Fruit fly (Drosophila melanogaster): Measurements from ENCODE around the gene CG6059.

Gene CG6059

dm6 chr3R:27133992-27134391 lies 9.5 kb upstream of the CG6059 start:
- no peak for TF ChIP-seq sage (GFP tag; optimal IDR thresholded peaks at IDR 0.05)
- TF ChIP-seq Abd-B (GFP tag; optimal IDR thresholded peaks at IDR 0.05): no peak
- TF ChIP-seq Sp1 (GFP tag; optimal IDR thresholded peaks at IDR 0.05): no peak
- no peak for TF ChIP-seq Myc (optimal IDR thresholded peaks at IDR 0.05)
- TF ChIP-seq br (GFP tag; optimal IDR thresholded peaks at IDR 0.05): no peak
- TF ChIP-seq psq (GFP tag; optimal IDR thresholded peaks at IDR 0.05): no peak
- no peak for TF ChIP-seq Hnf4 (GFP tag; optimal IDR thresholded peaks at IDR 0.05)
- no peak for TF ChIP-seq Dfd (GFP tag; optimal IDR thresholded peaks at IDR 0.05)

- TF ChIP-seq Vsx2 (GFP tag; optimal IDR thresholded peaks at IDR 0.05; ENCODE audit: partially characterized antibody): peak; percentile 91
- no peak for TF ChIP-seq usp (GFP tag; optimal IDR thresholded peaks at IDR 0.05)
- TF ChIP-seq h (GFP tag; optimal IDR thresholded peaks at IDR 0.05): peak; percentile 93
- peak; percentile 70 for TF ChIP-seq fru (GFP tag; optimal IDR thresholded peaks at IDR 0.05)
- no peak for TF ChIP-seq sv (GFP tag; optimal IDR thresholded peaks at IDR 0.05)
- TF ChIP-seq dsf (GFP tag; optimal IDR thresholded peaks at IDR 0.05; ENCODE audit: borderline replicate concordance): peak; percentile 40
- TF ChIP-seq OdsH (GFP tag; optimal IDR thresholded peaks at IDR 0.05): peak; percentile 88
- TF ChIP-seq psq (GFP tag; optimal IDR thresholded peaks at IDR 0.05): peak; percentile 56
- peak; percentile 44 for TF ChIP-seq ey (GFP tag; optimal IDR thresholded peaks at IDR 0.05)
- TF ChIP-seq brk (GFP tag; optimal IDR thresholded peaks at IDR 0.05): peak; percentile 77
- peak; percentile 53 for TF ChIP-seq CG9705 (GFP tag; optimal IDR thresholded peaks at IDR 0.05)
- TF ChIP-seq Jra (GFP tag; optimal IDR thresholded peaks at IDR 0.05): peak; percentile 89
- TF ChIP-seq jim (GFP tag; optimal IDR thresholded peaks at IDR 0.05): peak; percentile 44
- TF ChIP-seq Hr83 (GFP tag; optimal IDR thresholded peaks at IDR 0.05; ENCODE audit: poor library complexity, severe bottlenecking): peak; percentile 97
- no peak for TF ChIP-seq Rel (GFP tag; optimal IDR thresholded peaks at IDR 0.05)
- peak; percentile 60 for TF ChIP-seq Rel (tag; optimal IDR thresholded peaks at IDR 0.05)
- no peak for TF ChIP-seq N (GFP tag; optimal IDR thresholded peaks at IDR 0.05)
- peak; percentile 87 for TF ChIP-seq Hnf4 (GFP tag; optimal IDR thresholded peaks at IDR 0.05)
- TF ChIP-seq Dfd (GFP tag; optimal IDR thresholded peaks at IDR 0.05): no peak
- no peak for TF ChIP-seq CrebA (GFP tag; optimal IDR thresholded peaks at IDR 0.05; ENCODE audit: borderline replicate concordance)
- no peak for TF ChIP-seq Myc (optimal IDR thresholded peaks at IDR 0.05)
- TF ChIP-seq Hr78 (GFP tag; optimal IDR thresholded peaks at IDR 0.05): no peak
- no peak for TF ChIP-seq Mio (GFP tag; optimal IDR thresholded peaks at IDR 0.05)
- peak; percentile 58 for TF ChIP-seq sage (GFP tag; optimal IDR thresholded peaks at IDR 0.05)
- TF ChIP-seq br (GFP tag; optimal IDR thresholded peaks at IDR 0.05): peak; percentile 83
- TF ChIP-seq lola (GFP tag; optimal IDR thresholded peaks at IDR 0.05): no peak
- peak; percentile 81 for TF ChIP-seq tai (GFP tag; optimal IDR thresholded peaks at IDR 0.05)
- TF ChIP-seq GATAd (GFP tag; optimal IDR thresholded peaks at IDR 0.05): peak; percentile 93
- TF ChIP-seq Dif (GFP tag; optimal IDR thresholded peaks at IDR 0.05; ENCODE audit: partially characterized antibody): no peak
- no peak for TF ChIP-seq Abd-B (GFP tag; optimal IDR thresholded peaks at IDR 0.05)
- TF ChIP-seq foxo (GFP tag; optimal IDR thresholded peaks at IDR 0.05): peak in 1 of 2 experiments; percentile 71
- no peak for TF ChIP-seq CG32264 (GFP tag; optimal IDR thresholded peaks at IDR 0.05)
- peak; percentile 89 for TF ChIP-seq rgr (GFP tag; optimal IDR thresholded peaks at IDR 0.05)
- TF ChIP-seq HLH106 (tag; optimal IDR thresholded peaks at IDR 0.05): peak; percentile 49
- TF ChIP-seq dl (GFP tag; optimal IDR thresholded peaks at IDR 0.05; ENCODE audit: insufficient read depth in 1 of 2, partially characterized antibody in 2 of 2): no peak
- no peak for TF ChIP-seq woc (GFP tag; optimal IDR thresholded peaks at IDR 0.05)
- no peak for TF ChIP-seq pan (optimal IDR thresholded peaks at IDR 0.05)
- TF ChIP-seq Sp1 (GFP tag; optimal IDR thresholded peaks at IDR 0.05): peak; percentile 68
- peak; percentile 9 for TF ChIP-seq dmrt93B (GFP tag; optimal IDR thresholded peaks at IDR 0.05)
These were observed 6.9 kb upstream of the CG6059 start for dm6 chr3R:27131408-27131807.

- TF ChIP-seq h (GFP tag; optimal IDR thresholded peaks at IDR 0.05): no peak
- no peak for TF ChIP-seq Rel (GFP tag; optimal IDR thresholded peaks at IDR 0.05)
- TF ChIP-seq Rel (tag; optimal IDR thresholded peaks at IDR 0.05): peak; percentile 94
- TF ChIP-seq Dif (GFP tag; optimal IDR thresholded peaks at IDR 0.05; ENCODE audit: partially characterized antibody): peak; percentile 35
- TF ChIP-seq GATAd (GFP tag; optimal IDR thresholded peaks at IDR 0.05): no peak
These were observed 6.2 kb upstream of the CG6059 start for dm6 chr3R:27130551-27131161.

All from whole organism, wandering third instar larva.